Fruit fly (Drosophila melanogaster): Measurements from ENCODE around the gene CG43732.

The CG43732 gene

dm6 chr3R:18916715-18917253, 33.2 kb upstream of the CG43732 start (continued):
- TF ChIP-seq nerfin-1 (tag; optimal IDR thresholded peaks at IDR 0.05): no peak
- no peak for TF ChIP-seq CG18011 (GFP tag; optimal IDR thresholded peaks at IDR 0.05)
- TF ChIP-seq H2.0 (GFP tag; IDR thresholded peaks at IDR 0.05): no peak
- TF ChIP-seq trem (tag; optimal IDR thresholded peaks at IDR 0.05): no peak
- no peak for TF ChIP-seq Neu2 (GFP tag; optimal IDR thresholded peaks at IDR 0.05; ENCODE audit: borderline replicate concordance)
- no peak for TF ChIP-seq grn (GFP tag; optimal IDR thresholded peaks at IDR 0.05)
- no peak for TF ChIP-seq vfl (GFP tag; optimal IDR thresholded peaks at IDR 0.05)
- no peak for TF ChIP-seq tin (GFP tag; optimal IDR thresholded peaks at IDR 0.05)
- TF ChIP-seq CrebB (tag; optimal IDR thresholded peaks at IDR 0.05): peak; percentile 32
- TF ChIP-seq da (GFP tag; optimal IDR thresholded peaks at IDR 0.05): no peak
- TF ChIP-seq Fer1 (GFP tag; optimal IDR thresholded peaks at IDR 0.05): peak; percentile 35
- no peak for TF ChIP-seq shn (GFP tag; optimal IDR thresholded peaks at IDR 0.05)
- TF ChIP-seq Rx (GFP tag; IDR thresholded peaks at IDR 0.05): no peak
- no peak for TF ChIP-seq CG2129 (GFP tag; IDR thresholded peaks at IDR 0.05; ENCODE audit: partially characterized antibody)
- no peak for TF ChIP-seq Pdp1 (GFP tag; optimal IDR thresholded peaks at IDR 0.05)
- no peak for TF ChIP-seq CG14014 (GFP tag; IDR thresholded peaks at IDR 0.05)
- no peak for TF ChIP-seq usp (GFP tag; optimal IDR thresholded peaks at IDR 0.05)
- TF ChIP-seq HHEX (GFP tag; optimal IDR thresholded peaks at IDR 0.05): peak; percentile 32
- no peak for TF ChIP-seq BEAF-32 (GFP tag; optimal IDR thresholded peaks at IDR 0.05)
- TF ChIP-seq CG8924 (tag; optimal IDR thresholded peaks at IDR 0.05): no peak
- peak; percentile 6 for TF ChIP-seq CG2120 (GFP tag; optimal IDR thresholded peaks at IDR 0.05)
- no peak for TF ChIP-seq crc (GFP tag; optimal IDR thresholded peaks at IDR 0.05)
- no peak for TF ChIP-seq Jarid2 (GFP tag; optimal IDR thresholded peaks at IDR 0.05)
- TF ChIP-seq fru (optimal IDR thresholded peaks at IDR 0.05): no peak
- peak; percentile 78 for TF ChIP-seq CG11504 (tag; optimal IDR thresholded peaks at IDR 0.05)
- TF ChIP-seq CG2889 (GFP tag; IDR thresholded peaks at IDR 0.05): no peak
- no peak for TF ChIP-seq D19B (GFP tag; optimal IDR thresholded peaks at IDR 0.05)
- TF ChIP-seq jigr1 (GFP tag; IDR thresholded peaks at IDR 0.05): no peak
- peak; percentile 73 for TF ChIP-seq lbe (GFP tag; optimal IDR thresholded peaks at IDR 0.05)
- TF ChIP-seq Asciz (GFP tag; optimal IDR thresholded peaks at IDR 0.05): no peak
- TF ChIP-seq dati (GFP tag; IDR thresholded peaks at IDR 0.05): no peak
- peak; percentile 17; the same call in 1 of the 2 replicates for TF ChIP-seq Adf1 (GFP tag; IDR thresholded peaks at IDR 0.05)
- no peak for TF ChIP-seq unpg (GFP tag; optimal IDR thresholded peaks at IDR 0.05)
- TF ChIP-seq pros (GFP tag; optimal IDR thresholded peaks at IDR 0.05): no peak
- no peak for TF ChIP-seq Dfd (GFP tag; optimal IDR thresholded peaks at IDR 0.05)
- TF ChIP-seq YL-1 (GFP tag; optimal IDR thresholded peaks at IDR 0.05): no peak
- no peak for TF ChIP-seq CG5245 (GFP tag; optimal IDR thresholded peaks at IDR 0.05)
- TF ChIP-seq CG1024 (GFP tag; IDR thresholded peaks at IDR 0.05): no peak
- TF ChIP-seq Drgx (GFP tag; IDR thresholded peaks at IDR 0.05): no peak
- TF ChIP-seq fd96Cb (tag; optimal IDR thresholded peaks at IDR 0.05): no peak
- no peak for TF ChIP-seq run (tag; optimal IDR thresholded peaks at IDR 0.05)
- TF ChIP-seq CG13894 (tag; optimal IDR thresholded peaks at IDR 0.05): peak; percentile 88
- TF ChIP-seq vnd (GFP tag; IDR thresholded peaks at IDR 0.05; ENCODE audit: partially characterized antibody): no peak
- no peak for TF ChIP-seq CG9609 (GFP tag; optimal IDR thresholded peaks at IDR 0.05)
- TF ChIP-seq zen (tag; optimal IDR thresholded peaks at IDR 0.05): no peak
- no peak for TF ChIP-seq CG8290 (GFP tag; optimal IDR thresholded peaks at IDR 0.05)
- TF ChIP-seq CG8290 (tag; optimal IDR thresholded peaks at IDR 0.05): peak in 1 of 2 experiments; percentile 25
- peak; percentile 34; the same call in 1 of the 2 replicates for TF ChIP-seq CG13287 (GFP tag; IDR thresholded peaks at IDR 0.05; ENCODE audit: partially characterized antibody)
- TF ChIP-seq az2 (GFP tag; optimal IDR thresholded peaks at IDR 0.05): no peak
- TF ChIP-seq CG1233 (GFP tag; optimal IDR thresholded peaks at IDR 0.05): no peak
- no peak for TF ChIP-seq CG14667 (GFP tag; IDR thresholded peaks at IDR 0.05)
- TF ChIP-seq sisA (GFP tag; IDR thresholded peaks at IDR 0.05): no peak
